Worm (Caenorhabditis elegans): ENCODE results near the gene F10E9.5.

F10E9.5 gene

ce11 chrIII:8310239-8311057 lies 3.1 kb downstream of the F10E9.5 start, which contains the start of gene F10E9.3:
TSS of gene F10E9.3 (plus strand) at chrIII:8311007.
- TF ChIP-seq lin-13 (GFP tag; optimal IDR thresholded peaks at IDR 0.05) (no peak), lin-39 (tag; optimal IDR thresholded peaks at IDR 0.05) (no peak), dpl-1 (GFP tag; optimal IDR thresholded peaks at IDR 0.05) (peak; percentile 38), mes-2 (tag; optimal IDR thresholded peaks at IDR 0.05; ENCODE audit: poor library complexity, severe bottlenecking) (peak; percentile 72), ama-1 (optimal IDR thresholded peaks at IDR 0.05) (peak; percentile 32), sdz-12 (GFP tag; optimal IDR thresholded peaks at IDR 0.05) (no peak), T20F7.1 (GFP tag; optimal IDR thresholded peaks at IDR 0.05) (peak; percentile 13), zfp-2 (tag; optimal IDR thresholded peaks at IDR 0.05) (no peak), daf-16 (GFP tag; optimal IDR thresholded peaks at IDR 0.05) (no peak), daf-16 (tag; optimal IDR thresholded peaks at IDR 0.05) (peak; percentile 12), vab-7 (GFP tag; IDR thresholded peaks at IDR 0.05) (no peak), aha-1 (tag) (peak; percentile 68), zip-2 (tag; optimal IDR thresholded peaks at IDR 0.05) (no peak), dmd-9 (GFP tag; IDR thresholded peaks at IDR 0.05) (no peak), unc-62 (GFP tag; optimal IDR thresholded peaks at IDR 0.05 in 1 of 2) (peak in 1 of 2 experiments; percentile 93), unc-62 (tag; optimal IDR thresholded peaks at IDR 0.05) (no peak), lsy-2 (tag; optimal IDR thresholded peaks at IDR 0.05) (peak in 1 of 2 experiments; percentile 96)

- no peak for TF ChIP-seq hif-1 (tag; optimal IDR thresholded peaks at IDR 0.05)
- peak; percentile 2 for TF ChIP-seq mep-1 (tag; optimal IDR thresholded peaks at IDR 0.05)
Measured at ce11 chrIII:8312393-8312792, 5.0 kb downstream of the F10E9.5 start, which contains the start of gene F10E9.2. TSS of gene F10E9.2 (plus strand) at chrIII:8312693.

ce11 chrIII:8318488-8318887 lies 11.1 kb downstream of the F10E9.5 start, which contains the start of gene sas-4:
TSS of gene sas-4 (minus strand) at chrIII:8318588.
- TF ChIP-seq daf-16 (GFP tag; optimal IDR thresholded peaks at IDR 0.05): no peak
- TF ChIP-seq daf-16 (tag; optimal IDR thresholded peaks at IDR 0.05): no peak
- no peak for TF ChIP-seq unc-130 (GFP tag; optimal IDR thresholded peaks at IDR 0.05)
- no peak for TF ChIP-seq madf-9 (GFP tag; conservative IDR thresholded peaks at IDR 0.05)
- no peak for TF ChIP-seq ceh-44 (GFP tag; IDR thresholded peaks at IDR 0.05)
- TF ChIP-seq zag-1 (tag; optimal IDR thresholded peaks at IDR 0.05): no peak
- TF ChIP-seq cey-2 (tag; optimal IDR thresholded peaks at IDR 0.05; ENCODE audit: borderline replicate concordance, insufficient read depth): no peak
- TF ChIP-seq ceh-28 (tag; optimal IDR thresholded peaks at IDR 0.05): no peak
- TF ChIP-seq ceh-32 (tag; optimal IDR thresholded peaks at IDR 0.05; ENCODE audit: poor library complexity): no peak
- no peak for TF ChIP-seq egl-43 (GFP tag; IDR thresholded peaks at IDR 0.05)
- TF ChIP-seq rbr-2 (tag; optimal IDR thresholded peaks at IDR 0.05): no peak

DNA sequence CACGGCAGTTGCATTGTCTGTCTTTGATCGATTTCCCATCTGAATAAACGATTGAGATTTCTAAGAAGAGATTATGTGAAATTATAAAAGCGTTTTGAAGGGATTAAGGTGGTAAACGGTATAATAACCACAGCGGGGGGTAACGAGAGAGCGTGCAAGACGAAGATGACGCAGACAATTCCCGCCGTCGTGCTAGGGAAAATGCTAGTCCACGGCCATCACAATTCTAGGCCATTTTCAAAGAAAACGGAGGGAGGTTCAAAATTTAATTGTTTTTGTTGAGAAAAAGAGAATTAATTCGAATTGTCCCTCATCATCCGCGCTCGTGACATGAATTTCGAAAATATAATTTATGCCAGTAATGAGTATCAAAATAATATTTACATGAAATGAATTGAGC lies 11.7 kb downstream of the F10E9.5 start, which contains the start of gene F10E9.11:
Gene F10E9.11, minus strand, starts transcription at position 161 of the 400 bp plus-strand sequence.
- TF ChIP-seq nhr-41 (GFP tag; IDR thresholded peaks at IDR 0.05): no peak
- TF ChIP-seq ceh-62 (tag; optimal IDR thresholded peaks at IDR 0.05): no peak
- TF ChIP-seq nhr-42 (GFP tag; IDR thresholded peaks at IDR 0.05): no peak
- peak; percentile 58 for TF ChIP-seq mep-1 (tag; optimal IDR thresholded peaks at IDR 0.05)
- peak; percentile 83 for TF ChIP-seq ZK337.2 (GFP tag; IDR thresholded peaks at IDR 0.05)
- no peak for TF ChIP-seq dmd-9 (GFP tag; IDR thresholded peaks at IDR 0.05)
- no peak for TF ChIP-seq ama-1 (optimal IDR thresholded peaks at IDR 0.05)
- TF ChIP-seq daf-16 (GFP tag; optimal IDR thresholded peaks at IDR 0.05): no peak
- no peak for TF ChIP-seq daf-16 (tag; optimal IDR thresholded peaks at IDR 0.05)
- no peak for TF ChIP-seq gei-8 (GFP tag; optimal IDR thresholded peaks at IDR 0.05)
- peak; percentile 45; the same call in 1 of the 2 replicates for TF ChIP-seq T26A8.4 (GFP tag; IDR thresholded peaks at IDR 0.05)
- peak; percentile 24 for TF ChIP-seq nhr-48 (tag; optimal IDR thresholded peaks at IDR 0.05)
- no peak for TF ChIP-seq fkh-10 (GFP tag; optimal IDR thresholded peaks at IDR 0.05)
- peak; percentile 13 for TF ChIP-seq nhr-102 (tag; optimal IDR thresholded peaks at IDR 0.05)
- no peak for TF ChIP-seq unc-39 (tag; optimal IDR thresholded peaks at IDR 0.05)
- no peak for TF ChIP-seq ceh-82 (tag; optimal IDR thresholded peaks at IDR 0.05)
- no peak for TF ChIP-seq pqm-1 (tag; optimal IDR thresholded peaks at IDR 0.05)
- TF ChIP-seq nhr-25 (tag; optimal IDR thresholded peaks at IDR 0.05; ENCODE audit: borderline replicate concordance, insufficient read depth): peak; percentile 15
- no peak for TF ChIP-seq sdz-12 (GFP tag; optimal IDR thresholded peaks at IDR 0.05)
- no peak for TF ChIP-seq zag-1 (tag; optimal IDR thresholded peaks at IDR 0.05)
- peak; percentile 73; the same call in 1 of the 2 replicates for TF ChIP-seq arid-1 (GFP tag; conservative IDR thresholded peaks at IDR 0.05)
- TF ChIP-seq aly-2 (tag; optimal IDR thresholded peaks at IDR 0.05): no peak
- TF ChIP-seq ceh-20 (GFP tag; IDR thresholded peaks at IDR 0.05): peak; percentile 26; the same call in 1 of the 2 replicates
